Fruit fly (Drosophila melanogaster) whole organism, wandering third instar larva: Measurements from ENCODE around the gene CG32984.
A peak's percentile ranks its signal among the peaks of the same experiment; 100 is the strongest.

ENCODE experiments used
- Abd-B ChIP-seq: fragments of >200 bp; optimal IDR thresholded peaks from 2 replicates; lab custom pipeline; 2017; ENCODE audit warnings: missing biosample characterization, missing genetic modification characterization
- CG32264 ChIP-seq: fragments of 200-800 bp; sonication (Bioruptor generic); optimal IDR thresholded peaks from 2 replicates; lab custom pipeline; 2016; ENCODE audit warnings: missing biosample characterization, missing genetic modification characterization
- CG9705 ChIP-seq: fragments of 200-800 bp; sonication (Bioruptor generic); optimal IDR thresholded peaks from 2 replicates; lab custom pipeline; 2018; ENCODE audit warnings: missing biosample characterization, mild to moderate bottlenecking, missing genetic modification characterization
- Dif ChIP-seq: fragments of 200-275, 200-300 bp; sonication (Bioruptor generic); optimal IDR thresholded peaks from 2 replicates; lab custom pipeline; 2018; ENCODE audit warnings: missing biosample characterization, missing genetic modification characterization; ENCODE audit not compliant: partially characterized antibody
- GATAd ChIP-seq: sonication (Bioruptor generic); optimal IDR thresholded peaks from 2 replicates; lab custom pipeline; 2016; ENCODE audit warnings: missing biosample characterization, missing genetic modification characterization
- HLH106 ChIP-seq: fragments of 200-800 bp; optimal IDR thresholded peaks from 3 replicates; lab custom pipeline; 2019; ENCODE audit warnings: missing biosample characterization, mild to moderate bottlenecking, missing genetic modification characterization, moderate library complexity
- Hnf4 ChIP-seq: fragments of 200-800 bp; sonication (Bioruptor generic); optimal IDR thresholded peaks from 2 replicates; lab custom pipeline; 2016; ENCODE audit warnings: missing biosample characterization, mild to moderate bottlenecking, missing genetic modification characterization
- Hr78 ChIP-seq: fragments of >200 bp; optimal IDR thresholded peaks from 2 replicates; lab custom pipeline; 2017; ENCODE audit warnings: missing biosample characterization, missing genetic modification characterization
- Jra ChIP-seq: sonication (Bioruptor generic); optimal IDR thresholded peaks from 2 replicates; lab custom pipeline; 2016; ENCODE audit warnings: missing biosample characterization, missing genetic modification characterization
- Myc ChIP-seq: fragments of >200 bp; optimal IDR thresholded peaks from 2 replicates; lab custom pipeline; 2017
- N ChIP-seq: fragments of >200 bp; optimal IDR thresholded peaks from 2 replicates; lab custom pipeline; 2018; ENCODE audit warnings: missing biosample characterization, missing external identifiers, missing genetic modification characterization
- Rel ChIP-seq, 2 experiments: fragments of 200-800 bp; sonication (Bioruptor generic) in 1 of 2; optimal IDR thresholded peaks; 2 replicates in 1 of 2; 3 replicates in 1 of 2; lab custom pipeline; 2016 to 2019; ENCODE audit warnings: mild to moderate bottlenecking in 2 of 2, missing biosample characterization in 2 of 2, missing genetic modification characterization in 2 of 2, moderate library complexity in 1 of 2
- Sp1 ChIP-seq: fragments of 200-800 bp; sonication (Bioruptor generic); optimal IDR thresholded peaks from 3 replicates; lab custom pipeline; 2019; ENCODE audit warnings: missing biosample characterization, mild to moderate bottlenecking, missing genetic modification characterization, moderate library complexity
- Vsx2 ChIP-seq: fragments of 200-300, 225-300 bp; sonication (Bioruptor generic); optimal IDR thresholded peaks from 2 replicates; lab custom pipeline; 2018; ENCODE audit warnings: missing biosample characterization, missing genetic modification characterization; ENCODE audit not compliant: partially characterized antibody
- br ChIP-seq: fragments of 200-800 bp; sonication (Bioruptor generic); optimal IDR thresholded peaks from 2 replicates; lab custom pipeline; 2016; ENCODE audit warnings: missing biosample characterization, missing genetic modification characterization
- brk ChIP-seq: fragments of 200-800 bp; sonication (Bioruptor generic); optimal IDR thresholded peaks from 2 replicates; lab custom pipeline; 2016; ENCODE audit warnings: missing biosample characterization, mild to moderate bottlenecking, missing genetic modification characterization
- dl ChIP-seq, 2 experiments: fragments of 175-275, 200-275 bp in 1 of 2; fragments of 200-275 bp in 1 of 2; sonication (Bioruptor generic); optimal IDR thresholded peaks; lab custom pipeline; 2018; ENCODE audit warnings: mild to moderate bottlenecking in 2 of 2, missing biosample characterization in 2 of 2, missing genetic modification characterization in 2 of 2, moderate library complexity in 2 of 2; ENCODE audit not compliant: partially characterized antibody in 2 of 2, insufficient read depth in 1 of 2
- dmrt93B ChIP-seq: fragments of 200-800 bp; sonication (Bioruptor generic); optimal IDR thresholded peaks from 2 replicates; lab custom pipeline; 2018; ENCODE audit warnings: missing biosample characterization, mild to moderate bottlenecking, missing genetic modification characterization
- foxo ChIP-seq, 2 experiments: fragments of 200-800 bp; sonication (Bioruptor generic); optimal IDR thresholded peaks; 2 replicates in 1 of 2; 3 replicates in 1 of 2; lab custom pipeline; 2016 to 2017; ENCODE audit warnings: missing biosample characterization in 2 of 2, missing genetic modification characterization in 2 of 2
- fru ChIP-seq: fragments of 200-800 bp; sonication (Bioruptor generic); optimal IDR thresholded peaks from 3 replicates; lab custom pipeline; 2016; ENCODE audit warnings: missing biosample characterization, mild to moderate bottlenecking, missing genetic modification characterization
- h ChIP-seq: fragments of 200-800 bp; sonication (Bioruptor generic); optimal IDR thresholded peaks from 3 replicates; lab custom pipeline; 2016; ENCODE audit warnings: missing biosample characterization, mild to moderate bottlenecking, missing genetic modification characterization
- lola ChIP-seq: fragments of >200 bp; optimal IDR thresholded peaks from 2 replicates; lab custom pipeline; 2017; ENCODE audit warnings: missing biosample characterization, missing genetic modification characterization
- pan ChIP-seq: fragments of >200 bp; optimal IDR thresholded peaks from 2 replicates; lab custom pipeline; 2017
- psq ChIP-seq: fragments of 200-800 bp; sonication (Bioruptor generic); optimal IDR thresholded peaks from 3 replicates; lab custom pipeline; 2017; ENCODE audit warnings: missing biosample characterization, mild to moderate bottlenecking, missing genetic modification characterization, moderate library complexity
- rgr ChIP-seq: fragments of 200-800 bp; sonication (Bioruptor generic); optimal IDR thresholded peaks from 3 replicates; lab custom pipeline; 2016; ENCODE audit warnings: missing biosample characterization, mild to moderate bottlenecking, missing genetic modification characterization
- sage ChIP-seq: fragments of 200-800 bp; sonication (Bioruptor generic); optimal IDR thresholded peaks from 2 replicates; lab custom pipeline; 2016; ENCODE audit warnings: missing biosample characterization, mild to moderate bottlenecking, missing genetic modification characterization
- sv ChIP-seq: fragments of 200-800 bp; sonication (Bioruptor generic); optimal IDR thresholded peaks from 3 replicates; lab custom pipeline; 2016; ENCODE audit warnings: missing biosample characterization, missing genetic modification characterization
- tai ChIP-seq: sonication (Bioruptor generic); optimal IDR thresholded peaks from 2 replicates; lab custom pipeline; 2016; ENCODE audit warnings: missing biosample characterization, missing genetic modification characterization
- woc ChIP-seq: sonication (Bioruptor generic); optimal IDR thresholded peaks from 2 replicates; lab custom pipeline; 2016; ENCODE audit warnings: missing biosample characterization, mild to moderate bottlenecking, missing genetic modification characterization

CG32984 gene

dm6 chr2L:8959001-8959461 lies 5.7 kb upstream of the CG32984 start, which contains the start of gene CG31886:
Gene CG31886, minus strand, starts transcription at chr2L:8959051.
- TF ChIP-seq tai (GFP tag; lab: Kevin White, UChicago): no peak
- TF ChIP-seq sage (GFP tag; lab: Kevin White, UChicago): no peak
- TF ChIP-seq h (GFP tag; lab: Kevin White, UChicago): no peak
- no peak for TF ChIP-seq Jra (GFP tag; lab: Kevin White, UChicago)
- no peak for TF ChIP-seq psq
- TF ChIP-seq fru (GFP tag; lab: Kevin White, UChicago): no peak
- TF ChIP-seq Dif: no peak

DNA sequence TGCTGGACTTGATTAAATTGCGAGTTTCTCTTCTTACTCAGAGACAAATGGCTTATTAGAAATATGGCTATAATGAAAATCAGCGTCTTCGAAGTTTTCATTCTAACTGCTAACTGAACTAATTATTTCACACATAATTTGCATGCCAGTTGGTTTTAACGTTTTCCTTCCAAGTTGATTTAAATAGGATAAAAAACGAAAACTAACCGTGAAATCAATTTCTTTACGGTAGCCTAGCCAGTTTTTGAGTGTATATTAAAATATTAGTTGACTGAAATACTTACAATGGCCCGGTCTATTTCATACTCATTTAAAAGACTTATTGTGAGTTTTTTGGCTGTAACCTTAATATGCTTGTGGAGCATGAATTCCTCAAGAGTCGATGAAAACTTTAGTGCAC lies 2.5 kb upstream of the CG32984 start, which contains the start of the genes CG9525 and CG32985:
TSS of gene CG9525 (minus strand) at position 101 of the 400 bp plus-strand sequence.
TSS of gene CG32985 (plus strand) at position 280 of the 400 bp plus-strand sequence.
- TF ChIP-seq dmrt93B (no peak), woc (GFP tag; lab: Kevin White, UChicago) (no peak)

DNA sequence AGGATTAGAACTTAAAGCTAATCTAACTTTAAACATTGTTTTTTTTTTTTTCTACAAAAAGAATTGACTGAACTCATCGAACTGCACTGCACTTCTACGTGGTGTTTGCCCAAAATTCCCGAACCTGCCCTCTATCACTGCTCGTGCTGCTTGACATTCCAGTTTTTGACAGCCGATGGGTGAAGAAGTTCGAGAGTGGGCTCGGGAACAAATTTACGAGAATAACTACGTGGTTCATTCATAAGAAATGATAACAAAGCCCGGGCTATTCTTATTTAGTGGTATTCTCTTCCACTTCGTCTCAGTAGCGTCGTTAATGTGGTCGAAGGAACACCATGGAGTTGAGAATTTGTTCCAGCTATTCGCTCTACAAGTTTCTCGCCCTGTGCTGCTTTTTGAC lies 2.5 kb downstream of the CG32984 start, which contains the start of gene CG18088:
TSS of gene CG18088 (plus strand) at position 301 of the 400 bp plus-strand sequence.
- TF ChIP-seq woc (GFP tag; lab: Kevin White, UChicago) (no peak), Abd-B (no peak), fru (GFP tag; lab: Kevin White, UChicago) (no peak), Rel (GFP tag; optimal IDR thresholded peaks at IDR 0.05; lab: Kevin White, UChicago) (no peak), Rel (tag; optimal IDR thresholded peaks at IDR 0.05; lab: Kevin White, UChicago) (no peak), pan (no peak), Jra (GFP tag; lab: Kevin White, UChicago) (no peak), Vsx2 (GFP tag; lab: Kevin White, UChicago) (no peak), Sp1 (GFP tag; lab: Kevin White, UChicago) (no peak)

DNA sequence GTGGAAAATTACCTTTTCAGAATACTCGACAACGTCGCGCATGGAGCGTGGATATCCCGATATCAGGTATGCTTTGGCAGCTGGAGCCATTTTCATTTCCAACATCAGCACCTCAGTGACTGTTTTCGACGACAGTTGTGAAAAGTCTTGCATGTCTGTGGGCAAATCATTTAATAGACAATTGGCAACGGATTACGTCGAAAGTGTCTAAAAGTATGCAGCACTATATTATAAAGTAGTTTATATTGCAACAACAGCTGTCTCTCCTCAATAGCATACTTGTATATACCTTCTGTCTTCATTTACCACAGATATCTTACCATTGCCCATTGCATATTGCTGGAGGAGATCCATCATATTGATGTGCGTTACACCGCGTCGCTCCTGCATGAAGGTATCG lies 8.1 kb downstream of the CG32984 start:
- TF ChIP-seq Myc (lab: Kevin White, UChicago): no peak
- TF ChIP-seq dl (GFP tag; optimal IDR thresholded peaks at IDR 0.05; lab: Kevin White, UChicago; ENCODE audit: insufficient read depth in 1 of 2, partially characterized antibody in 2 of 2): no peak
- TF ChIP-seq Vsx2 (GFP tag; lab: Kevin White, UChicago): no peak
- TF ChIP-seq sage (GFP tag; lab: Kevin White, UChicago): no peak
- no peak for TF ChIP-seq br (GFP tag; lab: Kevin White, UChicago)
- no peak for TF ChIP-seq N
- TF ChIP-seq, all 38 proteins: peak for 0

DNA sequence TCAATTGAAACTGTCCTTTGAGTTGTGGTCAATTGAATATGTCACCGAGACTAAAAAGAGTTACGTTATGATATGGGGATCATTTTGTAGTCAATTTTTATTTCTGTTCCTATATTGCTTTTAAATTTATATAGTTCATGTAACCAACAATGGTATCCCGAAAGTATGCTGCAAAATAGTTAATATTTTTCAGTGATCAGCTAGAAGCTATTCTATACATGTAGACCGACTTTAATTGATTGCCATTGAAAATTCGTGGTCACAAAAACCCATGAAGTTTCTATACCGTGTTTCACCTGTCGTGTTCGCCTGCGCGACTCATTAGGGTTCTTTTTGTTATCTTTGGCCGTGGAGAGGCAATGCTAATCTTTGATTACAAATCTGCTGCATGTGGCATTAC lies 9.7 kb downstream of the CG32984 start:
- peak; percentile 21 for TF ChIP-seq N
- TF ChIP-seq Myc (lab: Kevin White, UChicago): peak; percentile 41
- TF ChIP-seq Dif: no peak

DNA sequence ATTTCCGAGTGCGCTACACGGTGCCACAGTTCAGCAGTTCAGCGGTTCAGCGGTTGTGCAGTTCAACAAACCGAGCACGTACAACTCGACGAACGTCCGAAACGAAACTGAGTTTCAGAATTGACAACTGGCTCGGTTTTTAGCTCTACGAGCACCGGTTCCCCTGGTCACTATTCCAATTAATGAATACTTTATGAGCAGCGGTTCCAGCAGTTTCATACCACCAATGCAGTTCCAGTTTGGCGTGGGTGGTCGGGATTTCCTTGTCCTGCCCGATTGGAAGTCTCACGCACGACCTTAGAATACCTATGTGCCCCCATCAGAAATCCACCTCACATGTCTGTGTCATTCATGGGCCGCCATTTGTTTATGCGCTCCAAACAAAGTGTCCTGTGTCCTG lies 10.6 kb downstream of the CG32984 start, which contains the start of gene CG9541:
TSS of gene CG9541 (minus strand) at position 101 of the 400 bp plus-strand sequence.
- TF ChIP-seq Dif (no peak), lola (GFP tag; lab: Kevin White, UChicago) (no peak), brk (GFP tag; lab: Kevin White, UChicago) (no peak), CG9705 (GFP tag; lab: Kevin White, UChicago) (no peak), Myc (lab: Kevin White, UChicago) (no peak), rgr (GFP tag; lab: Kevin White, UChicago) (no peak), br (GFP tag; lab: Kevin White, UChicago) (no peak), sv (GFP tag; lab: Kevin White, UChicago) (no peak), fru (GFP tag; lab: Kevin White, UChicago) (no peak), Rel (GFP tag; optimal IDR thresholded peaks at IDR 0.05; lab: Kevin White, UChicago) (no peak), Rel (tag; optimal IDR thresholded peaks at IDR 0.05; lab: Kevin White, UChicago) (no peak), foxo (GFP tag; optimal IDR thresholded peaks at IDR 0.05; lab: Kevin White, UChicago) (no peak)

- TF ChIP-seq rgr (GFP tag; lab: Kevin White, UChicago) (no peak), Jra (GFP tag; lab: Kevin White, UChicago) (no peak), br (GFP tag; lab: Kevin White, UChicago) (no peak), HLH106 (tag; lab: Kevin White, UChicago) (no peak), foxo (GFP tag; optimal IDR thresholded peaks at IDR 0.05; lab: Kevin White, UChicago) (no peak), Hr78 (GFP tag; lab: Kevin White, UChicago) (no peak), pan (no peak), Vsx2 (GFP tag; lab: Kevin White, UChicago) (no peak), N (no peak), GATAd (GFP tag; lab: Kevin White, UChicago) (no peak), CG32264 (GFP tag; lab: Kevin White, UChicago) (no peak), Hnf4 (GFP tag; lab: Kevin White, UChicago) (no peak), tai (GFP tag; lab: Kevin White, UChicago) (no peak), CG9705 (GFP tag; lab: Kevin White, UChicago) (no peak), Sp1 (GFP tag; lab: Kevin White, UChicago) (no peak)
These were observed 15.6 kb downstream of the CG32984 start, which contains the start of gene CG18662 for dm6 chr2L:8980359-8980758. Gene CG18662, plus strand, starts transcription at chr2L:8980659.
